Worm (Caenorhabditis elegans) whole organism, L4 larva: ENCODE results near the gene sahd-1.

Experiments used
- R02D3.7 ChIP-seq: fragments of 150-350 bp; sonication (generic microtip); optimal IDR thresholded peaks from 3 replicates; lab custom pipeline; 2014; ENCODE audit warnings: missing biosample characterization, missing genetic modification characterization
- attf-4 ChIP-seq: sonication (generic microtip); optimal IDR thresholded peaks from 3 replicates; lab custom pipeline; 2017; ENCODE audit warnings: missing biosample characterization, missing genetic modification characterization
- daf-12 ChIP-seq: fragments of 150-350 bp; optimal IDR thresholded peaks from 2 replicates; lab custom pipeline; 2014; ENCODE audit warnings: missing biosample characterization, missing genetic modification reagents, missing genetic modification characterization
- daf-16 ChIP-seq, 3 experiments: sonication (generic microtip); optimal IDR thresholded peaks; 2 replicates each; lab custom pipeline; 2016 to 2017; ENCODE audit warnings: missing genetic modification characterization in 3 of 3, missing genetic modification reagents in 3 of 3, mild to moderate bottlenecking in 2 of 3, missing compliant biosample characterization in 2 of 3, missing biosample characterization in 1 of 3, moderate library complexity in 1 of 3
- fkh-10 ChIP-seq: fragments of 150-350 bp; optimal IDR thresholded peaks from 2 replicates; lab custom pipeline; 2014; ENCODE audit warnings: missing biosample characterization, missing genetic modification reagents, missing genetic modification characterization
- mxl-2 ChIP-seq: fragments of 200-800 bp; sonication (Bioruptor generic); conservative IDR thresholded peaks from 2 replicates; pipeline ENCODE4 v1.3.6; 2022; ENCODE audit warnings: missing genetic modification reagents, missing genetic modification characterization, missing compliant biosample characterization
- set-16 ChIP-seq: fragments of 200-800 bp; sonication (Bioruptor generic); IDR thresholded peaks from 2 replicates; pipeline ENCODE4 v1.3.6; 2022; ENCODE audit warnings: missing genetic modification reagents, missing genetic modification characterization, missing compliant biosample characterization
- snpc-4 ChIP-seq: fragments of 150-350 bp; optimal IDR thresholded peaks from 2 replicates; lab custom pipeline; 2014; ENCODE audit warnings: missing biosample characterization, missing genetic modification characterization
- unc-130 ChIP-seq: sonication (generic microtip); optimal IDR thresholded peaks from 2 replicates; lab custom pipeline; 2016; ENCODE audit warnings: missing genetic modification reagents, missing genetic modification characterization, missing compliant biosample characterization
- zag-1 ChIP-seq: fragments of 150-350 bp; optimal IDR thresholded peaks from 2 replicates; lab custom pipeline; 2014; ENCODE audit warnings: missing biosample characterization, missing genetic modification characterization

ce11 chrII:5503760-5504159, 11.0 kb downstream of the sahd-1 start, which contains the start of gene cyp-44A1:
- TF ChIP-seq daf-12 (tag; lab: Kevin White, UChicago): no peak
- no peak for TF ChIP-seq mxl-2 (GFP tag; lab: Robert Waterston, UW)
- TF ChIP-seq daf-16 (GFP tag; optimal IDR thresholded peaks at IDR 0.05; lab: Kevin White, UChicago): no peak
- TF ChIP-seq daf-16 (tag; optimal IDR thresholded peaks at IDR 0.05; lab: Kevin White, UChicago): peak; percentile 78
- TF ChIP-seq fkh-10 (GFP tag; lab: Kevin White, UChicago): no peak
- no peak for TF ChIP-seq R02D3.7 (tag; lab: Kevin White, UChicago)
- TF ChIP-seq attf-4: no peak
- TF ChIP-seq set-16 (GFP tag; lab: Robert Waterston, UW): no peak
- TF ChIP-seq zag-1 (tag; lab: Kevin White, UChicago): no peak
- TF ChIP-seq snpc-4 (tag; lab: Kevin White, UChicago): no peak
- no peak for TF ChIP-seq unc-130 (GFP tag; lab: Kevin White, UChicago)
